Fruit fly (Drosophila melanogaster): ENCODE results near the gene Gug.

Gene Gug

DNA sequence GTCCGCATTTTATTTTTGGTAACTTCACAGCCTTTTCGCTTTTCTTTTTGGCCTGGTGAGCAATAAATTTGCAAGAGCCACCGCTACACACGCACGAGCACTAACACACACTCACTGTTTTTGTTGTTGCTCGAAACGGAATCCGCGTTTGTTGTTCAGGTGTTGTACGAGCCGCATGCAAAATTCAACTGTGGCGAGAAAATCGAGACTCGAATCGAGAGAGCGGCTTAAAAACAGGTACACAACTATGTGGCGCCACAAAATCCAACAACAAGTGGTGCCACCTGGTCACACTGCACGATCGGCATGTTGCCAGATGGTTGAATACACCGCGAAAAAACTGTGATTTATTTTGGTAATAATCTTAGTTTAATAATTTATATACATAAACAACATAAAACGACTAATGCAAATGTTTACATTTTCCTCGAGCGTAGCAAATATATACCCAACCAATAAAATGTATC lies 57.3 kb downstream of the Gug start, which contains the start of gene CG43163 (continued):
- TF ChIP-seq CG13775 (GFP tag; optimal IDR thresholded peaks at IDR 0.05) (peak; percentile 44), Hr51 (GFP tag; optimal IDR thresholded peaks at IDR 0.05) (peak; percentile 52 to 70), Dll (GFP tag; IDR thresholded peaks at IDR 0.05; ENCODE audit: partially characterized antibody) (no peak; the same call in 3 of the 4 replicates), slbo (GFP tag; IDR thresholded peaks at IDR 0.05) (peak; percentile 80), CG8924 (tag; optimal IDR thresholded peaks at IDR 0.05) (peak; percentile 48), insv (GFP tag; optimal IDR thresholded peaks at IDR 0.05) (peak in 1 of 2 experiments; percentile 30), Adf1 (GFP tag; IDR thresholded peaks at IDR 0.05) (peak; percentile 29; the same call in 1 of the 2 replicates), CG9797 (GFP tag; optimal IDR thresholded peaks at IDR 0.05) (peak; percentile 83), slou (GFP tag; optimal IDR thresholded peaks at IDR 0.05) (peak; percentile 10), HLHmδ (GFP tag; optimal IDR thresholded peaks at IDR 0.05) (peak; percentile 11), Optix (GFP tag; IDR thresholded peaks at IDR 0.05) (no peak), CG4820 (GFP tag; optimal IDR thresholded peaks at IDR 0.05) (peak; percentile 53), ara (GFP tag; IDR thresholded peaks at IDR 0.05) (peak; percentile 78), otp (GFP tag; IDR thresholded peaks at IDR 0.05) (peak; percentile 52; the same call in 1 of the 3 replicates), CG14965 (GFP tag; optimal IDR thresholded peaks at IDR 0.05; ENCODE audit: borderline replicate concordance) (no peak), CG4730 (GFP tag; IDR thresholded peaks at IDR 0.05) (no peak), NC2β (GFP tag; optimal IDR thresholded peaks at IDR 0.05) (peak; percentile 61), Sry-β (GFP tag; optimal IDR thresholded peaks at IDR 0.05) (no peak), tx (GFP tag; optimal IDR thresholded peaks at IDR 0.05) (peak; percentile 25), shn (GFP tag; optimal IDR thresholded peaks at IDR 0.05) (no peak), CG12744 (GFP tag; optimal IDR thresholded peaks at IDR 0.05) (peak; percentile 56), ftz-f1 (GFP tag; optimal IDR thresholded peaks at IDR 0.05) (no peak), B-H1 (GFP tag; IDR thresholded peaks at IDR 0.05) (peak; percentile 28; the same call in 1 of the 3 replicates), CG4328 (GFP tag; optimal IDR thresholded peaks at IDR 0.05) (no peak), tup (GFP tag; optimal IDR thresholded peaks at IDR 0.05) (peak; percentile 22), Lhr (GFP tag; optimal IDR thresholded peaks at IDR 0.05) (peak; percentile 86), CG2116 (GFP tag; optimal IDR thresholded peaks at IDR 0.05) (peak; percentile 54), Sin3A (optimal IDR thresholded peaks at IDR 0.05) (no peak), Mad (GFP tag; optimal IDR thresholded peaks at IDR 0.05) (peak; percentile 75), tin (GFP tag; optimal IDR thresholded peaks at IDR 0.05) (peak; percentile 70), ERR (GFP tag; optimal IDR thresholded peaks at IDR 0.05) (no peak), CG17385 (GFP tag; optimal IDR thresholded peaks at IDR 0.05) (peak; percentile 67), Scr (GFP tag; IDR thresholded peaks at IDR 0.05; ENCODE audit: partially characterized antibody) (no peak), sens-2 (GFP tag; IDR thresholded peaks at IDR 0.05) (no peak), pzg (GFP tag; optimal IDR thresholded peaks at IDR 0.05) (peak; percentile 72), Drgx (GFP tag; IDR thresholded peaks at IDR 0.05) (peak; percentile 65), Elba2 (GFP tag; optimal IDR thresholded peaks at IDR 0.05) (no peak), sima (GFP tag; optimal IDR thresholded peaks at IDR 0.05) (no peak), hb (GFP tag; IDR thresholded peaks at IDR 0.05; ENCODE audit: partially characterized antibody) (no peak), yki (optimal IDR thresholded peaks at IDR 0.05) (no peak), gt (GFP tag; IDR thresholded peaks at IDR 0.05) (no peak), cas (GFP tag; IDR thresholded peaks at IDR 0.05) (no peak), nmo (GFP tag; optimal IDR thresholded peaks at IDR 0.05) (peak; percentile 68), CG13894 (tag; optimal IDR thresholded peaks at IDR 0.05) (peak; percentile 51), vfl (GFP tag; optimal IDR thresholded peaks at IDR 0.05) (peak; percentile 47), dm (GFP tag; optimal IDR thresholded peaks at IDR 0.05) (peak; percentile 54), CG1529 (GFP tag; optimal IDR thresholded peaks at IDR 0.05) (peak; percentile 16), ato (GFP tag; IDR thresholded peaks at IDR 0.05; ENCODE audit: partially characterized antibody) (peak; percentile 47; the same call in 1 of the 2 replicates), Doc3 (GFP tag; IDR thresholded peaks at IDR 0.05; ENCODE audit: partially characterized antibody) (no peak), MBD-R2 (GFP tag; IDR thresholded peaks at IDR 0.05) (peak; percentile 84), schlank (tag; optimal IDR thresholded peaks at IDR 0.05) (no peak)

All from whole organism, embryonic.